Fruit fly (Drosophila melanogaster) whole organism, embryonic: ENCODE results near the gene retm.

Experiments used
- Asciz ChIP-seq: fragments of 200-800 bp; sonication (Bioruptor generic); optimal IDR thresholded peaks from 2 replicates; lab custom pipeline; 2017; ENCODE audit warnings: missing biosample characterization, mild to moderate bottlenecking, missing genetic modification characterization, missing genetic modification reagents
- B-H2 ChIP-seq: fragments of 200-800 bp; sonication (Bioruptor generic); optimal IDR thresholded peaks from 2 replicates; lab custom pipeline; 2018; ENCODE audit warnings: missing biosample characterization, mild to moderate bottlenecking, missing genetic modification characterization
- CG1024 ChIP-seq: fragments of 200-800 bp; sonication (Bioruptor generic); IDR thresholded peaks from 2 replicates; pipeline ENCODE4 v1.3.6; 2022; ENCODE audit warnings: missing biosample characterization, missing genetic modification characterization
- CG10321 ChIP-seq: fragments of 200-800 bp; sonication (Bioruptor generic); IDR thresholded peaks from 2 replicates; pipeline ENCODE4 v1.3.6; 2022; ENCODE audit warnings: missing biosample characterization, missing genetic modification characterization
- CG10979 ChIP-seq: fragments of 200-800 bp; sonication (Bioruptor generic); optimal IDR thresholded peaks from 2 replicates; lab custom pipeline; 2018; ENCODE audit warnings: missing biosample characterization, mild to moderate bottlenecking, missing genetic modification characterization, moderate library complexity
- CG12236 ChIP-seq: fragments of 200-800 bp; sonication (Bioruptor generic); optimal IDR thresholded peaks from 2 replicates; lab custom pipeline; 2016; ENCODE audit warnings: missing biosample characterization, missing genetic modification characterization
- CG13296 ChIP-seq: fragments of 200-800 bp; sonication (Bioruptor generic); optimal IDR thresholded peaks from 3 replicates; lab custom pipeline; 2018; ENCODE audit warnings: missing biosample characterization, mild to moderate bottlenecking, missing genetic modification characterization
- CG15514 ChIP-seq: fragments of 200-800 bp; sonication (Bioruptor generic); optimal IDR thresholded peaks from 3 replicates; lab custom pipeline; 2017; ENCODE audit warnings: missing biosample characterization, missing genetic modification characterization, mild to moderate bottlenecking, moderate library complexity, missing genetic modification reagents
- CG16779 ChIP-seq: fragments of 200-800 bp; sonication (Bioruptor generic); IDR thresholded peaks from 2 replicates; pipeline ENCODE4 v1.3.6; 2022; ENCODE audit warnings: missing biosample characterization, missing genetic modification characterization
- CG17912 ChIP-seq: fragments of 200-800 bp; sonication (Bioruptor generic); optimal IDR thresholded peaks from 2 replicates; lab custom pipeline; 2018; ENCODE audit warnings: missing biosample characterization, mild to moderate bottlenecking, missing genetic modification characterization
- CG18011 ChIP-seq: fragments of 200-800 bp; sonication (Bioruptor generic); optimal IDR thresholded peaks from 2 replicates; lab custom pipeline; 2017; ENCODE audit warnings: missing biosample characterization, missing genetic modification characterization, mild to moderate bottlenecking, moderate library complexity, missing genotype
- CG2116 ChIP-seq: fragments of 200-800 bp; sonication (Bioruptor generic); optimal IDR thresholded peaks from 3 replicates; lab custom pipeline; 2018; ENCODE audit warnings: missing biosample characterization, mild to moderate bottlenecking, missing genetic modification characterization
- CG32772 ChIP-seq: fragments of 200-800 bp; sonication (Bioruptor generic); IDR thresholded peaks from 2 replicates; pipeline ENCODE4 v1.3.6; 2022; ENCODE audit warnings: missing biosample characterization, missing genetic modification characterization
- CG34422 ChIP-seq: fragments of 200-800 bp; sonication (Bioruptor generic); IDR thresholded peaks from 3 replicates; pipeline ENCODE4 v1.3.6; 2022; ENCODE audit warnings: missing biosample characterization, missing genetic modification characterization
- CG4617 ChIP-seq: fragments of 200-800 bp; sonication (Bioruptor generic); optimal IDR thresholded peaks from 3 replicates; lab custom pipeline; 2016; ENCODE audit warnings: missing biosample characterization, missing genetic modification characterization, borderline replicate concordance
- CG4820 ChIP-seq: fragments of 200-800 bp; sonication (Bioruptor generic); optimal IDR thresholded peaks from 3 replicates; lab custom pipeline; 2016; ENCODE audit warnings: missing biosample characterization, missing genetic modification characterization
- CG4854 ChIP-seq: fragments of 200-800 bp; sonication (Bioruptor generic); optimal IDR thresholded peaks from 2 replicates; lab custom pipeline; 2016; ENCODE audit warnings: missing biosample characterization, missing genetic modification characterization, inconsistent platforms
- CG5180 ChIP-seq: fragments of 200-800 bp; sonication (Bioruptor generic); optimal IDR thresholded peaks from 3 replicates; lab custom pipeline; 2017; ENCODE audit warnings: missing biosample characterization, missing genetic modification characterization, mild to moderate bottlenecking, moderate library complexity, missing genetic modification reagents
- CG6654 ChIP-seq: fragments of 200-800 bp; sonication (Bioruptor generic); optimal IDR thresholded peaks from 2 replicates; lab custom pipeline; 2017; ENCODE audit warnings: missing biosample characterization, mild to moderate bottlenecking, missing genetic modification characterization
- CG8089 ChIP-seq: fragments of 200-800 bp; sonication (Bioruptor generic); optimal IDR thresholded peaks from 3 replicates; lab custom pipeline; 2016; ENCODE audit warnings: missing biosample characterization, missing genetic modification characterization
- CG8290 ChIP-seq, 3 experiments: fragments of 200-800 bp; sonication (Bioruptor generic); optimal IDR thresholded peaks; 2 replicates each; lab custom pipeline; 2016 to 2019; ENCODE audit warnings: missing biosample characterization in 3 of 3, missing genetic modification characterization in 3 of 3, mild to moderate bottlenecking in 2 of 3, moderate library complexity in 1 of 3
- CHES-1-like ChIP-seq: fragments of 200-800 bp; sonication (Bioruptor generic); optimal IDR thresholded peaks from 2 replicates; lab custom pipeline; 2016; ENCODE audit warnings: missing biosample characterization, missing genetic modification characterization
- D19B ChIP-seq: fragments of 200-800 bp; sonication (Bioruptor generic); optimal IDR thresholded peaks from 2 replicates; lab custom pipeline; 2017; ENCODE audit warnings: missing biosample characterization, mild to moderate bottlenecking, missing genetic modification characterization
- Dbx ChIP-seq: fragments of 200-800 bp; sonication (Bioruptor generic); IDR thresholded peaks from 3 replicates; pipeline ENCODE4 v1.3.6; 2022; ENCODE audit warnings: missing biosample characterization, missing genetic modification characterization
- Dp ChIP-seq: fragments of 200-800 bp; sonication (Bioruptor generic); optimal IDR thresholded peaks from 2 replicates; lab custom pipeline; 2018; ENCODE audit warnings: missing biosample characterization, mild to moderate bottlenecking, missing genetic modification characterization, moderate library complexity
- HLH54F ChIP-seq: fragments of 200-800 bp; sonication (Bioruptor generic); optimal IDR thresholded peaks from 3 replicates; lab custom pipeline; 2016; ENCODE audit warnings: missing biosample characterization, missing genetic modification characterization
- Hey ChIP-seq: fragments of 200-800 bp; sonication (Bioruptor generic); optimal IDR thresholded peaks from 3 replicates; lab custom pipeline; 2018; ENCODE audit warnings: missing biosample characterization, mild to moderate bottlenecking, missing genetic modification characterization
- Lim3 ChIP-seq: fragments of 200-800 bp; sonication (Bioruptor generic); IDR thresholded peaks from 2 replicates; pipeline ENCODE4 v1.3.6; 2022; ENCODE audit warnings: missing biosample characterization, missing genetic modification characterization
- PHDP ChIP-seq: fragments of 200-800 bp; sonication (Bioruptor generic); optimal IDR thresholded peaks from 3 replicates; lab custom pipeline; 2018; ENCODE audit warnings: missing biosample characterization, mild to moderate bottlenecking, missing genetic modification characterization, moderate library complexity
- Pdp1 ChIP-seq, 2 experiments: fragments of 200-800 bp; sonication (Bioruptor generic); optimal IDR thresholded peaks; 3 replicates each; lab custom pipeline; 2016; ENCODE audit warnings: missing biosample characterization in 2 of 2, missing genetic modification characterization in 2 of 2, mild to moderate bottlenecking in 1 of 2, moderate library complexity in 1 of 2
- Ssrp ChIP-seq: fragments of 200-800 bp; sonication (Bioruptor generic); optimal IDR thresholded peaks from 2 replicates; lab custom pipeline; 2018; ENCODE audit warnings: missing biosample characterization, mild to moderate bottlenecking, missing genetic modification characterization, moderate library complexity
- abd-A ChIP-seq: fragments of 200-800 bp; sonication (Bioruptor generic); optimal IDR thresholded peaks from 3 replicates; lab custom pipeline; 2019; ENCODE audit warnings: missing biosample characterization, mild to moderate bottlenecking, missing genetic modification characterization, moderate library complexity
- al ChIP-seq: fragments of 200-800 bp; sonication (Bioruptor generic); IDR thresholded peaks from 2 replicates; pipeline ENCODE4 v1.3.6; 2022; ENCODE audit warnings: missing biosample characterization, missing genetic modification characterization
- amos ChIP-seq: fragments of 200-800 bp; sonication (Bioruptor generic); IDR thresholded peaks from 2 replicates; pipeline ENCODE4 v1.3.6; 2022; ENCODE audit warnings: missing biosample characterization, missing genetic modification characterization; ENCODE audit not compliant: partially characterized antibody
- bigmax ChIP-seq: fragments of 200-800 bp; sonication (Bioruptor generic); optimal IDR thresholded peaks from 2 replicates; lab custom pipeline; 2018; ENCODE audit warnings: missing biosample characterization, mild to moderate bottlenecking, missing genetic modification characterization
- br ChIP-seq: fragments of >200 bp; optimal IDR thresholded peaks from 2 replicates; lab custom pipeline; 2017
- cg ChIP-seq: fragments of 200-800 bp; sonication (Bioruptor generic); optimal IDR thresholded peaks from 3 replicates; lab custom pipeline; 2019; ENCODE audit warnings: missing biosample characterization, mild to moderate bottlenecking, missing genetic modification characterization, moderate library complexity
- ci ChIP-seq: fragments of 200-800 bp; sonication (Bioruptor generic); IDR thresholded peaks from 3 replicates; pipeline ENCODE4 v1.3.6; 2022; ENCODE audit warnings: missing biosample characterization, missing genetic modification characterization
- dm ChIP-seq: fragments of 200-800 bp; sonication (Bioruptor generic); optimal IDR thresholded peaks from 3 replicates; lab custom pipeline; 2016; ENCODE audit warnings: missing biosample characterization, missing genetic modification characterization
- dmrt11E ChIP-seq: fragments of 200-800 bp; sonication (Bioruptor generic); optimal IDR thresholded peaks from 3 replicates; lab custom pipeline; 2018; ENCODE audit warnings: missing biosample characterization, mild to moderate bottlenecking, missing genetic modification characterization, moderate library complexity
- emc ChIP-seq: fragments of 200-800 bp; sonication (Bioruptor generic); optimal IDR thresholded peaks from 2 replicates; lab custom pipeline; 2016; ENCODE audit warnings: missing biosample characterization, missing genetic modification characterization
- grn ChIP-seq: fragments of 200-800 bp; sonication (Bioruptor generic); optimal IDR thresholded peaks from 3 replicates; lab custom pipeline; 2017; ENCODE audit warnings: missing biosample characterization, missing genetic modification characterization
- gro ChIP-seq: fragments of 200-800 bp; sonication (Bioruptor generic); optimal IDR thresholded peaks from 2 replicates; lab custom pipeline; 2016; ENCODE audit warnings: missing biosample characterization, missing genetic modification characterization
- h ChIP-seq: fragments of >200 bp; optimal IDR thresholded peaks from 2 replicates; lab custom pipeline; 2017
- pb ChIP-seq: fragments of 200-800 bp; sonication (Bioruptor generic); optimal IDR thresholded peaks from 3 replicates; lab custom pipeline; 2016; ENCODE audit warnings: missing biosample characterization, missing genetic modification characterization
- psq ChIP-seq: fragments of 200-800 bp; sonication (Bioruptor generic); optimal IDR thresholded peaks from 2 replicates; lab custom pipeline; 2017; ENCODE audit warnings: missing biosample characterization, missing genetic modification characterization
- sqz ChIP-seq: fragments of 200-800 bp; sonication (Bioruptor generic); optimal IDR thresholded peaks from 3 replicates; lab custom pipeline; 2018; ENCODE audit warnings: missing biosample characterization, mild to moderate bottlenecking, missing genetic modification characterization
- stc ChIP-seq: fragments of 200-800 bp; sonication (Bioruptor generic); IDR thresholded peaks from 2 replicates; pipeline ENCODE4 v1.3.6; 2022; ENCODE audit warnings: missing biosample characterization, missing genetic modification characterization
- unpg ChIP-seq: fragments of 200-800 bp; sonication (Bioruptor generic); optimal IDR thresholded peaks from 3 replicates; lab custom pipeline; 2018; ENCODE audit warnings: missing biosample characterization, mild to moderate bottlenecking, missing genetic modification characterization, moderate library complexity
- vvl ChIP-seq: fragments of 200-800 bp; sonication (Bioruptor generic); IDR thresholded peaks from 2 replicates; pipeline ENCODE4 v1.3.6; 2022; ENCODE audit warnings: missing biosample characterization, missing genetic modification characterization
- zen ChIP-seq: fragments of 200-800 bp; sonication (Bioruptor generic); optimal IDR thresholded peaks from 3 replicates; lab custom pipeline; 2018; ENCODE audit warnings: missing biosample characterization, mild to moderate bottlenecking, missing genetic modification characterization, moderate library complexity

retm gene

dm6 chr2L:6465497-6465896, 9.8 kb upstream of the retm start, which contains the start of gene Rchy1 (continued):
- no peak for TF ChIP-seq dm (GFP tag; lab: Kevin White, UChicago)
- no peak for TF ChIP-seq abd-A
- no peak for TF ChIP-seq CG10979
- TF ChIP-seq CG1024 (GFP tag; lab: Robert Waterston, UW): no peak
- no peak for TF ChIP-seq CG10321 (GFP tag; lab: Robert Waterston, UW)
- TF ChIP-seq CG8290 (GFP tag; optimal IDR thresholded peaks at IDR 0.05; lab: Kevin White, UChicago): no peak
- peak in 1 of 2 experiments; percentile 68 for TF ChIP-seq CG8290 (tag; optimal IDR thresholded peaks at IDR 0.05; lab: Kevin White, UChicago)
- peak; percentile 13 for TF ChIP-seq Dp
- peak; percentile 26 for TF ChIP-seq B-H2 (GFP tag; lab: Kevin White, UChicago)
- no peak for TF ChIP-seq CG4617 (GFP tag; lab: Kevin White, UChicago)
- peak; percentile 13 for TF ChIP-seq Asciz (GFP tag; lab: Kevin White, UChicago)
- TF ChIP-seq pb: no peak
- no peak for TF ChIP-seq CHES-1-like (GFP tag; lab: Kevin White, UChicago)
- no peak for TF ChIP-seq CG18011 (GFP tag; lab: Kevin White, UChicago)
- TF ChIP-seq grn (GFP tag; lab: Kevin White, UChicago): no peak
- no peak for TF ChIP-seq dmrt11E (tag; lab: Kevin White, UChicago)
- TF ChIP-seq cg (GFP tag; lab: Kevin White, UChicago): no peak
- no peak for TF ChIP-seq bigmax
- TF ChIP-seq CG2116: no peak
- TF ChIP-seq CG34422 (GFP tag; lab: Robert Waterston, UW): peak; percentile 21; the same call in 1 of the 3 replicates
- TF ChIP-seq ci (GFP tag; lab: Robert Waterston, UW): peak; percentile 68; the same call in 2 of the 3 replicates
- TF ChIP-seq Dbx (GFP tag; lab: Robert Waterston, UW): peak; percentile 36; the same call in 2 of the 3 replicates
- TF ChIP-seq emc: no peak
- peak; percentile 56; the same call in 1 of the 2 replicates for TF ChIP-seq vvl (GFP tag; lab: Robert Waterston, UW)
- TF ChIP-seq CG32772: no peak
- no peak for TF ChIP-seq br (lab: Kevin White, UChicago)
- no peak for TF ChIP-seq CG8089
- TF ChIP-seq sqz (GFP tag; lab: Kevin White, UChicago): no peak
- peak; percentile 47 for TF ChIP-seq CG5180
- no peak for TF ChIP-seq HLH54F (GFP tag; lab: Kevin White, UChicago)
- no peak for TF ChIP-seq D19B (GFP tag; lab: Kevin White, UChicago)
- TF ChIP-seq Lim3 (GFP tag; lab: Robert Waterston, UW): no peak
- TF ChIP-seq psq (GFP tag; lab: Kevin White, UChicago): no peak
- no peak for TF ChIP-seq Hey (tag; lab: Kevin White, UChicago)
- peak; percentile 61; the same call in 1 of the 2 replicates for TF ChIP-seq stc (GFP tag; lab: Robert Waterston, UW)
- peak; percentile 64 for TF ChIP-seq CG15514 (GFP tag; lab: Kevin White, UChicago)
- TF ChIP-seq gro (GFP tag; lab: Kevin White, UChicago): peak; percentile 54
- no peak for TF ChIP-seq h (lab: Kevin White, UChicago)
- no peak for TF ChIP-seq CG4854 (GFP tag; lab: Kevin White, UChicago)
- TF ChIP-seq zen: no peak
- peak; percentile 17; the same call in 1 of the 2 replicates for TF ChIP-seq amos (GFP tag; lab: Robert Waterston, UW)
- peak; percentile 70 for TF ChIP-seq CG13296 (GFP tag; lab: Kevin White, UChicago)
- TF ChIP-seq unpg: peak; percentile 1
- peak in 1 of 2 experiments; percentile 8 for TF ChIP-seq Pdp1 (GFP tag; optimal IDR thresholded peaks at IDR 0.05; lab: Kevin White, UChicago)
- no peak for TF ChIP-seq al
- TF ChIP-seq Ssrp: no peak
- TF ChIP-seq CG12236 (GFP tag; lab: Kevin White, UChicago): no peak
- peak; percentile 10 for TF ChIP-seq CG17912
- peak; percentile 18 for TF ChIP-seq PHDP
- TF ChIP-seq CG6654 (GFP tag; lab: Kevin White, UChicago): no peak
- TF ChIP-seq CG4820 (GFP tag; lab: Kevin White, UChicago): no peak
- 0 out of 2 replicates have a peak, but pooled peaks have one; percentile 18 for TF ChIP-seq CG16779 (GFP tag; lab: Robert Waterston, UW)
